Fruit fly (Drosophila melanogaster) whole organism, adult: ENCODE measurements around the gene CG14568.

Source experiments
- CG12768 ChIP-seq: fragments of 200-800 bp; sonication (Bioruptor generic); optimal IDR thresholded peaks from 2 replicates; lab custom pipeline; 2017; ENCODE audit warnings: missing biosample characterization, missing genetic modification characterization, mild to moderate bottlenecking, moderate library complexity, missing genetic modification reagents
- Clk ChIP-seq: fragments of 200-800 bp; sonication (Bioruptor generic); optimal IDR thresholded peaks from 2 replicates; lab custom pipeline; 2017; ENCODE audit warnings: missing biosample characterization, missing genetic modification characterization
- cic ChIP-seq: fragments of 200-800 bp; sonication (Bioruptor generic); optimal IDR thresholded peaks from 2 replicates; lab custom pipeline; 2017; ENCODE audit warnings: missing biosample characterization, mild to moderate bottlenecking, missing genetic modification characterization, moderate library complexity
- kay ChIP-seq: fragments of 200-800 bp; sonication (Bioruptor generic); peaks from one replicate; lab custom pipeline; 2016; ENCODE audit warnings: missing biosample characterization, missing genetic modification characterization, borderline replicate concordance
- pad ChIP-seq: fragments of 200-800 bp; sonication (Bioruptor generic); optimal IDR thresholded peaks from 3 replicates; lab custom pipeline; 2017; ENCODE audit warnings: missing biosample characterization, missing genetic modification characterization, mild to moderate bottlenecking, moderate library complexity, missing genetic modification reagents

DNA sequence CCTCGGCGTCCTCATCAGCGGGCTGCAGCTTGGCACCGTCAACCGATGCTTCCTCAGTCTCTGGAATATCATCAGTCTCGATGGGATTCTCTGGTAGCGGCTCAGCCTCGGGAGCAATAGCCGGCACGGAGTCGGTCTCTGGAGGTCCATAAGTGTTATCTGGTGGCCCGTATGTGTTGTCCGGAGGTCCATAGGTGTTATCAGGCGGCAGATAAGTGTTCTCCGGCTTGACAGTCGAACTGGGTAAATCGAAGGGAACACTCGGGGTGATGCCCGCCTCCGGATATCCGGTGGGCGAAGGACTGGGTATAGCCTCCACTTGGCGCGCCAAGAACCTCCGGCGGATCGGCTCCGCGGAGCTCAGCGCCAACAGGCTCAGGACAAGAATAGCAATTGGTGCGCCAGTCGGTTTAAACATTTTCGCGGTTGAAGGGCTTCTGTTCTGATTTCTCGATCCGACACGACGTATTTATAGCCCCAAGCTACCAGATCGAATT, 2.1 kb downstream of the CG14568 start, which contains the start of gene CG14569:
- no peak for TF ChIP-seq kay (GFP tag; lab: Kevin White, UChicago)
- no peak for TF ChIP-seq cic (GFP tag; lab: Kevin White, UChicago)
- TF ChIP-seq pad (GFP tag; lab: Kevin White, UChicago), result no peak
- no peak for TF ChIP-seq Clk (GFP tag; lab: Kevin White, UChicago)
- no peak for TF ChIP-seq CG12768 (GFP tag; lab: Kevin White, UChicago)
